Worm (Caenorhabditis elegans): Measurements from ENCODE around the gene sph-1.

ce11 chrIV:8163687-8164086 is 30.3 kb upstream of the sph-1 start, which contains the start of gene clec-51:
- TF ChIP-seq ztf-4 (tag; optimal IDR thresholded peaks at IDR 0.05): no peak
- no peak for TF ChIP-seq elt-3 (tag; optimal IDR thresholded peaks at IDR 0.05)
- no peak for TF ChIP-seq fkh-8 (tag; optimal IDR thresholded peaks at IDR 0.05)
- no peak for TF ChIP-seq lir-3 (tag; optimal IDR thresholded peaks at IDR 0.05; ENCODE audit: poor library complexity)
- no peak for TF ChIP-seq zag-1 (tag; optimal IDR thresholded peaks at IDR 0.05)
- no peak for TF ChIP-seq F16B12.6 (tag; optimal IDR thresholded peaks at IDR 0.05)
- no peak for TF ChIP-seq tbx-2 (tag; optimal IDR thresholded peaks at IDR 0.05)
- TF ChIP-seq ztf-11 (tag; optimal IDR thresholded peaks at IDR 0.05): no peak
